Fruit fly (Drosophila melanogaster) whole organism, wandering third instar larva: Measurements from ENCODE around the gene CG31974.

Experiments used
- Abd-B ChIP-seq: fragments of >200 bp; optimal IDR thresholded peaks from 2 replicates; lab custom pipeline; 2017; ENCODE audit warnings: missing biosample characterization, missing genetic modification characterization
- CG32264 ChIP-seq: fragments of 200-800 bp; sonication (Bioruptor generic); optimal IDR thresholded peaks from 2 replicates; lab custom pipeline; 2016; ENCODE audit warnings: missing biosample characterization, missing genetic modification characterization
- CG9705 ChIP-seq: fragments of 200-800 bp; sonication (Bioruptor generic); optimal IDR thresholded peaks from 2 replicates; lab custom pipeline; 2018; ENCODE audit warnings: missing biosample characterization, mild to moderate bottlenecking, missing genetic modification characterization
- Dfd ChIP-seq: fragments of >200 bp; optimal IDR thresholded peaks from 2 replicates; lab custom pipeline; 2017; ENCODE audit warnings: missing biosample characterization, missing genetic modification characterization
- Dif ChIP-seq: fragments of 200-275, 200-300 bp; sonication (Bioruptor generic); optimal IDR thresholded peaks from 2 replicates; lab custom pipeline; 2018; ENCODE audit warnings: missing biosample characterization, missing genetic modification characterization; ENCODE audit not compliant: partially characterized antibody
- GATAd ChIP-seq: sonication (Bioruptor generic); optimal IDR thresholded peaks from 2 replicates; lab custom pipeline; 2016; ENCODE audit warnings: missing biosample characterization, missing genetic modification characterization
- Hnf4 ChIP-seq: fragments of 200-800 bp; sonication (Bioruptor generic); optimal IDR thresholded peaks from 2 replicates; lab custom pipeline; 2016; ENCODE audit warnings: missing biosample characterization, mild to moderate bottlenecking, missing genetic modification characterization
- Hr83 ChIP-seq: fragments of 200-300 bp; sonication (Bioruptor generic); optimal IDR thresholded peaks from 2 replicates; lab custom pipeline; 2016; ENCODE audit warnings: missing biosample characterization, mild to moderate bottlenecking, missing genetic modification characterization, moderate library complexity; ENCODE audit not compliant: poor library complexity, severe bottlenecking
- Mio ChIP-seq: sonication (Bioruptor generic); optimal IDR thresholded peaks from 2 replicates; lab custom pipeline; 2016; ENCODE audit warnings: missing biosample characterization, missing genetic modification characterization
- Myc ChIP-seq: fragments of >200 bp; optimal IDR thresholded peaks from 2 replicates; lab custom pipeline; 2017
- N ChIP-seq: fragments of >200 bp; optimal IDR thresholded peaks from 2 replicates; lab custom pipeline; 2018; ENCODE audit warnings: missing biosample characterization, missing external identifiers, missing genetic modification characterization
- OdsH ChIP-seq: fragments of 200-800 bp; sonication (Bioruptor generic); optimal IDR thresholded peaks from 2 replicates; lab custom pipeline; 2016; ENCODE audit warnings: missing biosample characterization, mild to moderate bottlenecking, missing genetic modification characterization
- Rel ChIP-seq, 2 experiments: fragments of 200-800 bp; sonication (Bioruptor generic) in 1 of 2; optimal IDR thresholded peaks; 2 replicates in 1 of 2; 3 replicates in 1 of 2; lab custom pipeline; 2016 to 2019; ENCODE audit warnings: mild to moderate bottlenecking in 2 of 2, missing biosample characterization in 2 of 2, missing genetic modification characterization in 2 of 2, moderate library complexity in 1 of 2
- Sp1 ChIP-seq: fragments of 200-800 bp; sonication (Bioruptor generic); optimal IDR thresholded peaks from 3 replicates; lab custom pipeline; 2019; ENCODE audit warnings: missing biosample characterization, mild to moderate bottlenecking, missing genetic modification characterization, moderate library complexity
- Vsx2 ChIP-seq: fragments of 200-300, 225-300 bp; sonication (Bioruptor generic); optimal IDR thresholded peaks from 2 replicates; lab custom pipeline; 2018; ENCODE audit warnings: missing biosample characterization, missing genetic modification characterization; ENCODE audit not compliant: partially characterized antibody
- br ChIP-seq: fragments of 200-800 bp; sonication (Bioruptor generic); optimal IDR thresholded peaks from 2 replicates; lab custom pipeline; 2016; ENCODE audit warnings: missing biosample characterization, missing genetic modification characterization
- brk ChIP-seq: fragments of 200-800 bp; sonication (Bioruptor generic); optimal IDR thresholded peaks from 2 replicates; lab custom pipeline; 2016; ENCODE audit warnings: missing biosample characterization, mild to moderate bottlenecking, missing genetic modification characterization
- dl ChIP-seq, 2 experiments: fragments of 175-275, 200-275 bp in 1 of 2; fragments of 200-275 bp in 1 of 2; sonication (Bioruptor generic); optimal IDR thresholded peaks; lab custom pipeline; 2018; ENCODE audit warnings: mild to moderate bottlenecking in 2 of 2, missing biosample characterization in 2 of 2, missing genetic modification characterization in 2 of 2, moderate library complexity in 2 of 2; ENCODE audit not compliant: partially characterized antibody in 2 of 2, insufficient read depth in 1 of 2
- dmrt93B ChIP-seq: fragments of 200-800 bp; sonication (Bioruptor generic); optimal IDR thresholded peaks from 2 replicates; lab custom pipeline; 2018; ENCODE audit warnings: missing biosample characterization, mild to moderate bottlenecking, missing genetic modification characterization
- fru ChIP-seq: fragments of 200-800 bp; sonication (Bioruptor generic); optimal IDR thresholded peaks from 3 replicates; lab custom pipeline; 2016; ENCODE audit warnings: missing biosample characterization, mild to moderate bottlenecking, missing genetic modification characterization
- h ChIP-seq: fragments of 200-800 bp; sonication (Bioruptor generic); optimal IDR thresholded peaks from 3 replicates; lab custom pipeline; 2016; ENCODE audit warnings: missing biosample characterization, mild to moderate bottlenecking, missing genetic modification characterization
- jim ChIP-seq: fragments of 175-275, 200-325 bp; sonication (Bioruptor generic); optimal IDR thresholded peaks from 2 replicates; lab custom pipeline; 2016; ENCODE audit warnings: missing biosample characterization, mild to moderate bottlenecking, missing genetic modification characterization
- lola ChIP-seq: fragments of >200 bp; optimal IDR thresholded peaks from 2 replicates; lab custom pipeline; 2017; ENCODE audit warnings: missing biosample characterization, missing genetic modification characterization
- pan ChIP-seq: fragments of >200 bp; optimal IDR thresholded peaks from 2 replicates; lab custom pipeline; 2017
- rgr ChIP-seq: fragments of 200-800 bp; sonication (Bioruptor generic); optimal IDR thresholded peaks from 3 replicates; lab custom pipeline; 2016; ENCODE audit warnings: missing biosample characterization, mild to moderate bottlenecking, missing genetic modification characterization
- sage ChIP-seq: fragments of 200-800 bp; sonication (Bioruptor generic); optimal IDR thresholded peaks from 2 replicates; lab custom pipeline; 2016; ENCODE audit warnings: missing biosample characterization, mild to moderate bottlenecking, missing genetic modification characterization
- sv ChIP-seq: fragments of 200-800 bp; sonication (Bioruptor generic); optimal IDR thresholded peaks from 3 replicates; lab custom pipeline; 2016; ENCODE audit warnings: missing biosample characterization, missing genetic modification characterization
- tai ChIP-seq: sonication (Bioruptor generic); optimal IDR thresholded peaks from 2 replicates; lab custom pipeline; 2016; ENCODE audit warnings: missing biosample characterization, missing genetic modification characterization
- usp ChIP-seq: fragments of >200 bp; optimal IDR thresholded peaks from 2 replicates; lab custom pipeline; 2017; ENCODE audit warnings: missing biosample characterization, missing genetic modification characterization

The CG31974 gene

dm6 chr2L:136747-137709 is 5.9 kb downstream of the CG31974 start:
- TF ChIP-seq Sp1 (GFP tag; lab: Kevin White, UChicago) (peak; percentile 55), fru (GFP tag; lab: Kevin White, UChicago) (no peak), Rel (GFP tag; optimal IDR thresholded peaks at IDR 0.05; lab: Kevin White, UChicago) (peak; percentile 7), Rel (tag; optimal IDR thresholded peaks at IDR 0.05; lab: Kevin White, UChicago) (peak; percentile 94), tai (GFP tag; lab: Kevin White, UChicago) (peak; percentile 69), usp (no peak), GATAd (GFP tag; lab: Kevin White, UChicago) (no peak), OdsH (peak; percentile 36), pan (lab: Kevin White, UChicago) (no peak), sv (GFP tag; lab: Kevin White, UChicago) (no peak), lola (no peak), CG9705 (GFP tag; lab: Kevin White, UChicago) (peak; percentile 5), br (peak; percentile 18), rgr (GFP tag; lab: Kevin White, UChicago) (peak; percentile 16), Dif (no peak), sage (GFP tag; lab: Kevin White, UChicago) (peak; percentile 29), brk (GFP tag; lab: Kevin White, UChicago) (peak; percentile 29), Hnf4 (GFP tag; lab: Kevin White, UChicago) (peak; percentile 23), Hr83 (GFP tag; lab: Kevin White, UChicago) (peak; percentile 19), Mio (GFP tag; lab: Kevin White, UChicago) (no peak), h (peak; percentile 14), N (GFP tag; lab: Kevin White, UChicago) (no peak), Vsx2 (no peak), CG32264 (GFP tag; lab: Kevin White, UChicago) (no peak)

DNA sequence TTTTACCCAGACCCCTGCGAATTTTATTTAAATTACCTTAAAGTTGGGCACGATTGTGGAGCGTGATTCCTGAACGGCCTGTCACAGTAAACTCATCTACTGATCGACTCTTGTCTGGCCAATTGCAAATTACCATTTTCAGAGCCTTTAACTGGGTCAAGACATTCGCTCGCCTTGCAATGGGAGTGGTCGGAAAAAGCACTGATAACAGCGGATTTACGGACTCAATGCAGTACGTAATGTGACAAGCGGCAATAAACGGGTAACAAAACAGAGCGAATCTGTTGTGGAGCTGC is 6.8 kb downstream of the CG31974 start:
- TF ChIP-seq N (GFP tag; lab: Kevin White, UChicago) (no peak), br (no peak), sv (GFP tag; lab: Kevin White, UChicago) (no peak), Abd-B (GFP tag; lab: Kevin White, UChicago) (no peak), Dfd (GFP tag; lab: Kevin White, UChicago) (no peak), usp (no peak), Myc (lab: Kevin White, UChicago) (no peak), OdsH (no peak), Dif (no peak), jim (GFP tag; lab: Kevin White, UChicago) (no peak), Hnf4 (GFP tag; lab: Kevin White, UChicago) (no peak), CG32264 (GFP tag; lab: Kevin White, UChicago) (no peak), rgr (GFP tag; lab: Kevin White, UChicago) (no peak)
- TF ChIP-seq, all 38 proteins: peak for 0

dm6 chr2L:135383-136130 is 7.3 kb downstream of the CG31974 start:
- TF ChIP-seq Sp1 (GFP tag; lab: Kevin White, UChicago) (no peak), dl (GFP tag; optimal IDR thresholded peaks at IDR 0.05; lab: Kevin White, UChicago; ENCODE audit: insufficient read depth in 1 of 2, partially characterized antibody in 2 of 2) (no peak), Hnf4 (GFP tag; lab: Kevin White, UChicago) (peak; percentile 62), Rel (GFP tag; optimal IDR thresholded peaks at IDR 0.05; lab: Kevin White, UChicago) (no peak), Rel (tag; optimal IDR thresholded peaks at IDR 0.05; lab: Kevin White, UChicago) (peak; percentile 20), GATAd (GFP tag; lab: Kevin White, UChicago) (no peak), fru (GFP tag; lab: Kevin White, UChicago) (peak; percentile 47)

- no peak for TF ChIP-seq CG32264 (GFP tag; lab: Kevin White, UChicago)
- no peak for TF ChIP-seq Rel (GFP tag; optimal IDR thresholded peaks at IDR 0.05; lab: Kevin White, UChicago)
- peak; percentile 22 for TF ChIP-seq Rel (tag; optimal IDR thresholded peaks at IDR 0.05; lab: Kevin White, UChicago)
- no peak for TF ChIP-seq sv (GFP tag; lab: Kevin White, UChicago)
- no peak for TF ChIP-seq N (GFP tag; lab: Kevin White, UChicago)
- no peak for TF ChIP-seq dmrt93B (GFP tag; lab: Kevin White, UChicago)
- TF ChIP-seq, all 38 proteins: peak for 1
These were observed 8.1 kb downstream of the CG31974 start for dm6 chr2L:134563-135382.
